Worm (Caenorhabditis elegans): ENCODE results near the gene faxc-2.

ce11 chrII:13341320-13341719 is 32.2 kb downstream of the faxc-2 start:
- TF ChIP-seq flt-1 (GFP tag; IDR thresholded peaks at IDR 0.05) = no peak
- TF ChIP-seq ztf-29 (GFP tag; IDR thresholded peaks at IDR 0.05) = no peak
- no peak for TF ChIP-seq med-1 (GFP tag; optimal IDR thresholded peaks at IDR 0.05; ENCODE audit: insufficient read depth)
- no peak for TF ChIP-seq T22C8.4 (GFP tag; IDR thresholded peaks at IDR 0.05)
- TF ChIP-seq ztf-23 (GFP tag; IDR thresholded peaks at IDR 0.05) = no peak
- no peak for TF ChIP-seq tab-1 (GFP tag; IDR thresholded peaks at IDR 0.05)
